Worm (Caenorhabditis elegans) whole organism, early embryonic: ENCODE results near the gene C17E7.4.

ENCODE experiments used
- B0310.2 ChIP-seq: sonication (generic microtip); optimal IDR thresholded peaks from 2 replicates; lab custom pipeline; 2016; ENCODE audit warnings: mild to moderate bottlenecking, missing genetic modification characterization, missing compliant biosample characterization
- F13C5.2 ChIP-seq: sonication (generic microtip); optimal IDR thresholded peaks from 2 replicates; lab custom pipeline; 2017; ENCODE audit warnings: mild to moderate bottlenecking, missing genetic modification characterization, inconsistent platforms, missing compliant biosample characterization
- aly-1 ChIP-seq: sonication (generic microtip); optimal IDR thresholded peaks from 2 replicates; lab custom pipeline; 2016; ENCODE audit warnings: missing genetic modification characterization, missing compliant biosample characterization
- ama-1 ChIP-seq: fragments of 150-350 bp; optimal IDR thresholded peaks from 2 replicates; lab custom pipeline; 2014
- ets-7 ChIP-seq: sonication (generic microtip); optimal IDR thresholded peaks from 2 replicates; lab custom pipeline; 2016; ENCODE audit warnings: missing genotype, missing genetic modification characterization, missing compliant biosample characterization
- flt-1 ChIP-seq: fragments of 200-800 bp; sonication (Bioruptor generic); IDR thresholded peaks from 2 replicates; pipeline ENCODE4 v1.3.6; 2022; ENCODE audit warnings: missing genetic modification characterization, missing compliant biosample characterization
- hmbx-1 ChIP-seq: sonication (generic microtip); optimal IDR thresholded peaks from 2 replicates; lab custom pipeline; 2016; ENCODE audit warnings: mild to moderate bottlenecking, missing genetic modification characterization, missing compliant biosample characterization
- hnd-1 ChIP-seq: sonication (generic microtip); optimal IDR thresholded peaks from 2 replicates; lab custom pipeline; 2016; ENCODE audit warnings: missing genetic modification characterization, missing compliant biosample characterization
- pes-1 ChIP-seq: fragments of 200-800 bp; sonication (Bioruptor generic); IDR thresholded peaks from 2 replicates; pipeline ENCODE4 v1.3.6; 2022; ENCODE audit warnings: missing genetic modification reagents, missing genetic modification characterization, missing compliant biosample characterization
- scrt-1 ChIP-seq: fragments of 200-800 bp; sonication (Bioruptor generic); IDR thresholded peaks from 2 replicates; pipeline ENCODE4 v1.3.6; 2022; ENCODE audit warnings: missing genetic modification characterization, missing compliant biosample characterization
- tbx-11 ChIP-seq: fragments of 200-800 bp; sonication (Bioruptor generic); IDR thresholded peaks from 2 replicates; pipeline ENCODE4 v1.3.6; 2022; ENCODE audit warnings: missing genetic modification characterization, missing compliant biosample characterization
- tbx-37 ChIP-seq: fragments of 200-800 bp; sonication (Bioruptor generic); conservative IDR thresholded peaks from 2 replicates; pipeline ENCODE4 v1.3.6; 2022; ENCODE audit warnings: missing genetic modification reagents, missing genetic modification characterization, missing compliant biosample characterization
- tra-4 ChIP-seq: sonication (generic microtip); optimal IDR thresholded peaks from 2 replicates; lab custom pipeline; 2017; ENCODE audit warnings: missing genetic modification characterization, missing compliant biosample characterization

DNA sequence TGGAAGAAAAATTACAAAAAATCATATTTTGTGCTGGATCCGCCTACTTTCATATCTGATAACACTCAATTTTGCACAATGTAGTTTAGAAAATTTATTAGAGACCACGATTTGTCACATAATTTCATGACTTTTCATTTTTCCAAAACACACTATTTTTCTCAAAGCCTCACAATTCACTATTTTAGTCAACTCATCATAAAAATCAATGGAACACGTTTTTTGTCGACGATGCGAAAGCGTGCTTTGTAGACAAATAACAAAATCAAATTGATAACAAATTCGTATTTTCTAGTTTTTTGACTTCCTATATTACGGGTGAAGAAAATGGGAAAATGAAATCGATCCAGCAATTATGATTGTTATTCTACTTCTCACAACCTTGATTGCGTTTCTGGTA is 49.2 kb downstream of the C17E7.4 start, which contains the start of gene cyp-35B2:
- no peak for TF ChIP-seq pes-1
- TF ChIP-seq F13C5.2 (tag; lab: Kevin White, UChicago): no peak
- TF ChIP-seq scrt-1 (GFP tag; lab: Robert Waterston, UW): no peak
- no peak for TF ChIP-seq tbx-11 (GFP tag; lab: Robert Waterston, UW)
- TF ChIP-seq tbx-37 (GFP tag; lab: Robert Waterston, UW): no peak
- TF ChIP-seq hnd-1 (tag; lab: Kevin White, UChicago): no peak
- no peak for TF ChIP-seq flt-1 (GFP tag; lab: Robert Waterston, UW)
- no peak for TF ChIP-seq ama-1 (lab: Kevin White, UChicago)
- no peak for TF ChIP-seq hmbx-1
- no peak for TF ChIP-seq B0310.2
- TF ChIP-seq tra-4: no peak
- TF ChIP-seq ets-7: no peak
- TF ChIP-seq aly-1 (tag; lab: Kevin White, UChicago): no peak
